Fruit fly (Drosophila melanogaster) S2 (cell line): ENCODE results near the gene CG43924.
"Not testable (repeated sequence)": the region's sequence is repeated elsewhere in the genome, so short reads cannot be mapped to it uniquely, and the experiment has no call there.

Experiments used
- CG8478 ChIP-seq: fragments of >200 bp; optimal IDR thresholded peaks from 2 replicates; lab custom pipeline; 2018
- CTCF ChIP-seq, 2 experiments: fragments of >200 bp; optimal IDR thresholded peaks; 2 replicates each; lab custom pipeline; 2018

DNA sequence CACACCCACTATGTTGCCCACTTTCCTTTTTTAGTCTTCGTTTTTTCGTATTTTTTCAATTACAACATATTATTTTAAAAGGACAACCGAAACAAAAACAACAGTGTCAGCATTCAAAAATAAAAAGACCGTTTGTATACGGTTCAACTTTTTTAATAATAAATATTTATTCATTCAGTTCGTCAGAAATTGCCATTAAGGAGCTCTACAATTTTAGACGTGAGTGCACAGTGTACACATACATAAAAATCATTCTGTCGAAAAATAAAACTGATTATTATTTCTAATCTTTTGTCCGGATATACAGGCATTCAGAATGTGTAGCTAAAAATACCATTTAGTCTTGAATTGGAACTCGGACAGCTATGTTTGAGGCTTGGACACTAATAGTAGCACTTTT, 41.0 kb downstream of the CG43924 start, which contains the start of gene CG18478:
- not testable (repeated sequence) for TF ChIP-seq CG8478 (lab: Kevin White, UChicago); CTCF (optimal IDR thresholded peaks at IDR 0.05; lab: Kevin White, UChicago)
